Fruit fly (Drosophila melanogaster): ENCODE measurements around the gene Ssb-c31a.

Gene Ssb-c31a

DNA sequence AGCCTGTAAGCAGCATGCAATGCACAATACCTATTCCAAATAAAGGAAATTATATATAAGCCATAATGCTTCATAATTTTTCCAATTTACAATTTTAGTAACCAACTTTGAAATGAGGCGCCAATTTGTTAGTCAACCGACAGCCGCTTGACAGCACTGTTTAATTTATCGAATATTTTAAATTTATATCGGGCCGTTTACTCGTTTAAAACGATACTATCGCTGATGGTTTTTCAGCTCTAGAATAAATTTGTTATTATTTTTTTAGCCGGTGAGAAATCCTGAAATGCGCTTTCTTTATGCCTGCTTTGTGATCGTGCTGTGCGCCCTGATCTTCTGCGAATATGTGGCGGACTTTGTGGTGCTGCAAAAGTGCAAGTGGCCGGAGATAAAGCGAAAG, 12.4 kb upstream of the Ssb-c31a start, which contains the start of gene PGAP5 (continued):
- TF ChIP-seq CG5180 (GFP tag; optimal IDR thresholded peaks at IDR 0.05): no peak
- no peak for TF ChIP-seq CG9609 (GFP tag; optimal IDR thresholded peaks at IDR 0.05)
- peak; percentile 88 for TF ChIP-seq zen2 (GFP tag; IDR thresholded peaks at IDR 0.05; ENCODE audit: partially characterized antibody)
- TF ChIP-seq nerfin-1 (tag; optimal IDR thresholded peaks at IDR 0.05): no peak
- TF ChIP-seq oc (tag; optimal IDR thresholded peaks at IDR 0.05): no peak
- no peak for TF ChIP-seq Ets65A (GFP tag)
- no peak for TF ChIP-seq E2f1 (GFP tag; IDR thresholded peaks at IDR 0.05)
- TF ChIP-seq schlank (tag; optimal IDR thresholded peaks at IDR 0.05): no peak
- no peak for TF ChIP-seq Xrp1 (GFP tag; IDR thresholded peaks at IDR 0.05)
- TF ChIP-seq Abd-B (GFP tag; optimal IDR thresholded peaks at IDR 0.05): no peak
- no peak for TF ChIP-seq CG1792 (GFP tag; optimal IDR thresholded peaks at IDR 0.05)
- TF ChIP-seq CG12744 (GFP tag; optimal IDR thresholded peaks at IDR 0.05): no peak
- peak; percentile 35 for TF ChIP-seq CG4617 (GFP tag; optimal IDR thresholded peaks at IDR 0.05; ENCODE audit: borderline replicate concordance)
- TF ChIP-seq CG2199 (GFP tag; IDR thresholded peaks at IDR 0.05): no peak
- TF ChIP-seq CTCF (GFP tag; optimal IDR thresholded peaks at IDR 0.05): no peak
- TF ChIP-seq Ptx1 (GFP tag; IDR thresholded peaks at IDR 0.05): no peak
- no peak for TF ChIP-seq CG7928 (GFP tag; optimal IDR thresholded peaks at IDR 0.05)
- TF ChIP-seq ATbp (GFP tag; optimal IDR thresholded peaks at IDR 0.05): no peak
- TF ChIP-seq CG10321 (GFP tag; IDR thresholded peaks at IDR 0.05): no peak
- no peak for TF ChIP-seq CG1602 (GFP tag; optimal IDR thresholded peaks at IDR 0.05)
- peak; percentile 95 for TF ChIP-seq sna (GFP tag; IDR thresholded peaks at IDR 0.05; ENCODE audit: partially characterized antibody)
- TF ChIP-seq Antp (GFP tag; optimal IDR thresholded peaks at IDR 0.05): no peak
- TF ChIP-seq CG1603 (tag; optimal IDR thresholded peaks at IDR 0.05): no peak
- peak; percentile 84 for TF ChIP-seq pzg (GFP tag; optimal IDR thresholded peaks at IDR 0.05)
- no peak for TF ChIP-seq HLH3B (GFP tag; IDR thresholded peaks at IDR 0.05)
- no peak for TF ChIP-seq p53 (GFP tag; optimal IDR thresholded peaks at IDR 0.05)
- no peak for TF ChIP-seq tll (GFP tag; optimal IDR thresholded peaks at IDR 0.05)
- TF ChIP-seq dm (GFP tag; optimal IDR thresholded peaks at IDR 0.05): no peak
- TF ChIP-seq Jarid2 (GFP tag; optimal IDR thresholded peaks at IDR 0.05): no peak
- TF ChIP-seq fd64A (GFP tag; optimal IDR thresholded peaks at IDR 0.05): no peak
- peak; percentile 85 for TF ChIP-seq HLH4C (GFP tag; IDR thresholded peaks at IDR 0.05; ENCODE audit: partially characterized antibody)
- TF ChIP-seq CG13624 (GFP tag; optimal IDR thresholded peaks at IDR 0.05): peak; percentile 19
- TF ChIP-seq CG14710 (tag; optimal IDR thresholded peaks at IDR 0.05): peak; percentile 56
- TF ChIP-seq jing (GFP tag; optimal IDR thresholded peaks at IDR 0.05): no peak
- no peak for TF ChIP-seq ham (GFP tag; IDR thresholded peaks at IDR 0.05)
- TF ChIP-seq CG9727 (GFP tag; optimal IDR thresholded peaks at IDR 0.05): no peak
- TF ChIP-seq cato (GFP tag; optimal IDR thresholded peaks at IDR 0.05; ENCODE audit: borderline replicate concordance): no peak
- TF ChIP-seq CG6683 (GFP tag; optimal IDR thresholded peaks at IDR 0.05): no peak
- peak; percentile 26 for TF ChIP-seq CHES-1-like (GFP tag; optimal IDR thresholded peaks at IDR 0.05)
- TF ChIP-seq hbn (GFP tag; IDR thresholded peaks at IDR 0.05; ENCODE audit: partially characterized antibody): peak; percentile 98
- TF ChIP-seq CG4730 (GFP tag; IDR thresholded peaks at IDR 0.05): no peak
- no peak for TF ChIP-seq CG12769 (tag; optimal IDR thresholded peaks at IDR 0.05)
- TF ChIP-seq sisA (GFP tag; IDR thresholded peaks at IDR 0.05): no peak
- TF ChIP-seq CG17568 (GFP tag; optimal IDR thresholded peaks at IDR 0.05): no peak
- TF ChIP-seq CG11504 (tag; optimal IDR thresholded peaks at IDR 0.05): no peak
- TF ChIP-seq NC2α (GFP tag; optimal IDR thresholded peaks at IDR 0.05): no peak
- TF ChIP-seq pros (GFP tag; optimal IDR thresholded peaks at IDR 0.05): no peak
- no peak for TF ChIP-seq ab (GFP tag; optimal IDR thresholded peaks at IDR 0.05)
- TF ChIP-seq phol (tag; optimal IDR thresholded peaks at IDR 0.05): peak; percentile 20
- TF ChIP-seq MBD-R2 (GFP tag; IDR thresholded peaks at IDR 0.05): peak; percentile 93
- TF ChIP-seq Scr (GFP tag; IDR thresholded peaks at IDR 0.05; ENCODE audit: partially characterized antibody): peak; percentile 93

Measured in whole organism, embryonic.